Worm (Caenorhabditis elegans): Measurements from ENCODE around the gene gnrr-5.

ce11 chrV:4401865-4402264, 52.7 kb downstream of the gnrr-5 start, which contains the start of gene F13A2.5:
- no peak for TF ChIP-seq nhr-179 (tag; optimal IDR thresholded peaks at IDR 0.05)
- TF ChIP-seq C06A6.2 (GFP tag; conservative IDR thresholded peaks at IDR 0.05): no peak
- no peak for TF ChIP-seq fkh-3 (tag; optimal IDR thresholded peaks at IDR 0.05)
- no peak for TF ChIP-seq unc-130 (GFP tag; optimal IDR thresholded peaks at IDR 0.05)
- no peak for TF ChIP-seq nhr-90 (tag; optimal IDR thresholded peaks at IDR 0.05)
- no peak for TF ChIP-seq pha-4 (tag; optimal IDR thresholded peaks at IDR 0.05)

Data from whole organism, young adult.